In the genomic region with DNA sequence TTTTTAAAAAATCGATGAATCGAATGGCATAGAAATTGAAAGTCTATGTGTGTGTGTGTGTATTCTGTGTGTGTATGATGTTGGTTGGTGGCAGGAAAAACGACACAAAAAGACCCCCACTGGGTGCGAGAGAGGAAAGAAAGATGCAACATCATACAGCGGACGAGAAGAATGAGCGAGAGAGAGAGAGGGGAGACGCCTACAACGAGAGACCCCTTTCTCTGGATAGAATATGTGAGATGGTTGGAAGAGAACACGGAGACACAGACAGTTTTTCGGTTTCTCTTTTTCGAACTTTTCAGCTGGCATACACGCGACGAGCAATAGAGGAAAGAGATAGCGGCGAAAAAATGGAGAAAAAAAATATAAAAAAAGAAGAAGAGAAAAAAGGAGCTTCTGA, we compare ENCODE assay signal across 4 worm cellular contexts.
TF ChIP-seq lines count a peak whose summit lies in the region.

No protein-coding gene starts in this region.

TF ChIP-seq in whole organism, L2 larva, 48 proteins besides CTCF, POLR2A, EP300 and RAD21 (continues in another document):
- TF ChIP-seq ceh-16 (tag; optimal IDR thresholded peaks at IDR 0.05; lab: Kevin White, UChicago) (no peak), nhr-6 (tag; optimal IDR thresholded peaks at IDR 0.05; lab: Kevin White, UChicago) (peak; percentile 52), lin-13 (GFP tag; optimal IDR thresholded peaks at IDR 0.05; lab: Kevin White, UChicago) (peak; percentile 21), lin-11 (tag; optimal IDR thresholded peaks at IDR 0.05; lab: Kevin White, UChicago) (peak; percentile 40), elt-1 (tag; optimal IDR thresholded peaks at IDR 0.05; lab: Kevin White, UChicago) (no peak), nhr-12 (tag; optimal IDR thresholded peaks at IDR 0.05; lab: Kevin White, UChicago) (no peak), fos-1 (tag; optimal IDR thresholded peaks at IDR 0.05; lab: Kevin White, UChicago) (peak; percentile 68), ceh-82 (tag; optimal IDR thresholded peaks at IDR 0.05; lab: Kevin White, UChicago) (no peak), aly-2 (tag; optimal IDR thresholded peaks at IDR 0.05; lab: Kevin White, UChicago) (no peak), sem-4 (tag; optimal IDR thresholded peaks at IDR 0.05; lab: Kevin White, UChicago) (peak; percentile 63), ztf-4 (tag; optimal IDR thresholded peaks at IDR 0.05; lab: Kevin White, UChicago) (no peak), gmeb-1 (tag; optimal IDR thresholded peaks at IDR 0.05; lab: Kevin White, UChicago) (peak; percentile 25), blmp-1 (tag; optimal IDR thresholded peaks at IDR 0.05; lab: Kevin White, UChicago; ENCODE audit: insufficient read depth) (peak; percentile 81), Y55F3AM.14 (GFP tag; optimal IDR thresholded peaks at IDR 0.05; lab: Kevin White, UChicago) (peak; percentile 41), F13H6.1 (tag; optimal IDR thresholded peaks at IDR 0.05; lab: Kevin White, UChicago) (peak; percentile 90), mdl-1 (tag; optimal IDR thresholded peaks at IDR 0.05; lab: Kevin White, UChicago) (peak; percentile 49 to 86), nhr-129 (tag; optimal IDR thresholded peaks at IDR 0.05; lab: Kevin White, UChicago) (peak; percentile 92), unc-55 (GFP tag; optimal IDR thresholded peaks at IDR 0.05; lab: Kevin White, UChicago) (peak; percentile 85), sma-9 (GFP tag; optimal IDR thresholded peaks at IDR 0.05; lab: Kevin White, UChicago) (peak; percentile 87), sma-9 (tag; optimal IDR thresholded peaks at IDR 0.05; lab: Kevin White, UChicago) (no peak), unc-62 (GFP tag; optimal IDR thresholded peaks at IDR 0.05; lab: Kevin White, UChicago) (no peak), mbf-1 (tag; optimal IDR thresholded peaks at IDR 0.05; lab: Kevin White, UChicago) (no peak)

TF ChIP-seq in whole organism, L4 larva, 104 proteins besides CTCF, POLR2A, EP300 and RAD21 (continues in another document):
- TF ChIP-seq nhr-102 (tag; optimal IDR thresholded peaks at IDR 0.05; lab: Kevin White, UChicago), result no peak
- TF ChIP-seq sdz-12 (GFP tag; optimal IDR thresholded peaks at IDR 0.05; lab: Kevin White, UChicago), result no peak
- 0 out of 2 replicates have a peak, but pooled peaks have one; percentile 41 for TF ChIP-seq egl-43 (GFP tag; IDR thresholded peaks at IDR 0.05; lab: Robert Waterston, UW)
- no peak for TF ChIP-seq nhr-111 (GFP tag; optimal IDR thresholded peaks at IDR 0.05; lab: Kevin White, UChicago)
- no peak for TF ChIP-seq zip-11 (GFP tag; IDR thresholded peaks at IDR 0.05; lab: Robert Waterston, UW)
- no peak for TF ChIP-seq T20F7.1 (GFP tag; optimal IDR thresholded peaks at IDR 0.05; lab: Kevin White, UChicago)
- no peak for TF ChIP-seq nhr-237 (tag; optimal IDR thresholded peaks at IDR 0.05; lab: Kevin White, UChicago)
- TF ChIP-seq unc-130 (GFP tag; optimal IDR thresholded peaks at IDR 0.05; lab: Kevin White, UChicago), result no peak
- TF ChIP-seq zag-1 (tag; optimal IDR thresholded peaks at IDR 0.05; lab: Kevin White, UChicago), result no peak
- peak; percentile 46 to 94 for TF ChIP-seq mdl-1 (tag; optimal IDR thresholded peaks at IDR 0.05; lab: Kevin White, UChicago)
- peak; percentile 86 for TF ChIP-seq mep-1 (tag; optimal IDR thresholded peaks at IDR 0.05; lab: Kevin White, UChicago)
- TF ChIP-seq aly-2 (tag; optimal IDR thresholded peaks at IDR 0.05; lab: Kevin White, UChicago), result no peak
- peak; percentile 81 for TF ChIP-seq hmg-1.1 (GFP tag; IDR thresholded peaks at IDR 0.05; lab: Robert Waterston, UW)
- TF ChIP-seq R02D3.7 (tag; optimal IDR thresholded peaks at IDR 0.05; lab: Kevin White, UChicago), result no peak
- TF ChIP-seq F10B5.3 (tag; optimal IDR thresholded peaks at IDR 0.05; lab: Kevin White, UChicago), result no peak
- TF ChIP-seq madf-9 (GFP tag; conservative IDR thresholded peaks at IDR 0.05; lab: Robert Waterston, UW), result 0 out of 2 replicates have a peak, but pooled peaks have one; percentile 19
- TF ChIP-seq cey-2 (tag; optimal IDR thresholded peaks at IDR 0.05; lab: Kevin White, UChicago; ENCODE audit: borderline replicate concordance, insufficient read depth), result peak; percentile 19
- peak; percentile 75 for TF ChIP-seq dmd-6 (GFP tag; IDR thresholded peaks at IDR 0.05; lab: Robert Waterston, UW)
- TF ChIP-seq ZK546.5 (tag; optimal IDR thresholded peaks at IDR 0.05; lab: Kevin White, UChicago), result no peak
- TF ChIP-seq saeg-2 (GFP tag; IDR thresholded peaks at IDR 0.05; lab: Robert Waterston, UW), result 0 out of 2 replicates have a peak, but pooled peaks have one; percentile 34
- TF ChIP-seq pqm-1 (tag; optimal IDR thresholded peaks at IDR 0.05; lab: Kevin White, UChicago), result no peak
- TF ChIP-seq duxl-1 (tag; optimal IDR thresholded peaks at IDR 0.05; lab: Kevin White, UChicago; ENCODE audit: poor library complexity), result no peak

TF ChIP-seq in whole organism, late embryonic, 69 proteins besides CTCF, POLR2A, EP300 and RAD21 (continues in another document):
- TF ChIP-seq ceh-34 (tag; optimal IDR thresholded peaks at IDR 0.05; lab: Kevin White, UChicago) (peak; percentile 68), ref-2 (tag; optimal IDR thresholded peaks at IDR 0.05; lab: Kevin White, UChicago) (peak; percentile 65), ceh-9 (tag; optimal IDR thresholded peaks at IDR 0.05; lab: Kevin White, UChicago) (no peak), che-1 (tag; optimal IDR thresholded peaks at IDR 0.05; lab: Kevin White, UChicago) (peak; percentile 34), sox-2 (GFP tag; IDR thresholded peaks at IDR 0.05; lab: Robert Waterston, UW) (no peak), C08G9.2 (tag; optimal IDR thresholded peaks at IDR 0.05; lab: Kevin White, UChicago) (no peak), elt-2 (tag; optimal IDR thresholded peaks at IDR 0.05; lab: Kevin White, UChicago) (peak; percentile 11), fax-1 (tag; optimal IDR thresholded peaks at IDR 0.05; lab: Kevin White, UChicago) (no peak), ceh-31 (tag; optimal IDR thresholded peaks at IDR 0.05; lab: Kevin White, UChicago) (peak; percentile 81), sdc-2 (tag; optimal IDR thresholded peaks at IDR 0.05; lab: Kevin White, UChicago) (no peak), ceh-24 (tag; optimal IDR thresholded peaks at IDR 0.05; lab: Kevin White, UChicago) (no peak), odd-2 (tag; optimal IDR thresholded peaks at IDR 0.05; lab: Kevin White, UChicago) (no peak), sox-4 (tag; optimal IDR thresholded peaks at IDR 0.05; lab: Kevin White, UChicago) (no peak), ceh-30 (tag; optimal IDR thresholded peaks at IDR 0.05; lab: Kevin White, UChicago) (peak; percentile 58), ceh-18 (tag; optimal IDR thresholded peaks at IDR 0.05; lab: Kevin White, UChicago) (peak; percentile 86), fkh-6 (tag; optimal IDR thresholded peaks at IDR 0.05; lab: Kevin White, UChicago) (no peak), dve-1 (tag; optimal IDR thresholded peaks at IDR 0.05; lab: Kevin White, UChicago) (peak; percentile 41), hlh-8 (tag; optimal IDR thresholded peaks at IDR 0.05; lab: Kevin White, UChicago) (no peak), ceh-6 (GFP tag; optimal IDR thresholded peaks at IDR 0.05; lab: Kevin White, UChicago) (no peak), pqm-1 (tag; optimal IDR thresholded peaks at IDR 0.05; lab: Kevin White, UChicago) (peak; percentile 9), nfya-1 (tag; optimal IDR thresholded peaks at IDR 0.05; lab: Kevin White, UChicago) (peak; percentile 87), tbx-2 (tag; optimal IDR thresholded peaks at IDR 0.05; lab: Kevin White, UChicago) (peak; percentile 52), F13H6.1 (tag; optimal IDR thresholded peaks at IDR 0.05; lab: Kevin White, UChicago) (peak; percentile 51), mec-3 (tag; optimal IDR thresholded peaks at IDR 0.05; lab: Kevin White, UChicago; ENCODE audit: borderline replicate concordance) (no peak), T23F11.4 (GFP tag; optimal IDR thresholded peaks at IDR 0.05; lab: Kevin White, UChicago) (no peak)

TF ChIP-seq in whole organism, mixed stage, embryonic, 35 proteins besides CTCF, POLR2A, EP300 and RAD21:
- TF ChIP-seq mep-1 (tag; optimal IDR thresholded peaks at IDR 0.05; lab: Kevin White, UChicago) (peak; percentile 32), sptf-1 (tag; optimal IDR thresholded peaks at IDR 0.05; lab: Kevin White, UChicago) (peak; percentile 35), elt-3 (tag; optimal IDR thresholded peaks at IDR 0.05; lab: Kevin White, UChicago) (no peak), hlh-1 (tag; optimal IDR thresholded peaks at IDR 0.05; lab: Kevin White, UChicago) (peak; percentile 56), pha-4 (tag; optimal IDR thresholded peaks at IDR 0.05; lab: Kevin White, UChicago) (no peak), unc-120 (tag; optimal IDR thresholded peaks at IDR 0.05; lab: Kevin White, UChicago; ENCODE audit: poor library complexity, severe bottlenecking) (peak; percentile 63), snpc-4 (tag; optimal IDR thresholded peaks at IDR 0.05; lab: Kevin White, UChicago) (no peak), lin-32 (GFP tag; optimal IDR thresholded peaks at IDR 0.05; lab: Kevin White, UChicago) (peak; percentile 34), lin-13 (tag; optimal IDR thresholded peaks at IDR 0.05; lab: Kevin White, UChicago) (peak; percentile 22), unc-62 (GFP tag; optimal IDR thresholded peaks at IDR 0.05; lab: Kevin White, UChicago) (peak; percentile 60), sem-2 (GFP tag; optimal IDR thresholded peaks at IDR 0.05; lab: Kevin White, UChicago) (no peak), nhr-2 (tag; optimal IDR thresholded peaks at IDR 0.05; lab: Kevin White, UChicago) (no peak)
